Worm (Caenorhabditis elegans) whole organism, midembryonic: Measurements from ENCODE around the gene srx-116.

Experiments used
- cog-1 ChIP-seq: sonication (generic microtip); optimal IDR thresholded peaks from 2 replicates; lab custom pipeline; 2016; ENCODE audit warnings: missing genetic modification characterization, missing compliant biosample characterization
- flt-1 ChIP-seq: fragments of 200-800 bp; sonication (Bioruptor generic); IDR thresholded peaks from 2 replicates; pipeline ENCODE4 v1.3.6; 2022; ENCODE audit warnings: missing genetic modification characterization, missing compliant biosample characterization
- med-1 ChIP-seq: sonication (generic microtip); optimal IDR thresholded peaks from 2 replicates; lab custom pipeline; 2017; ENCODE audit warnings: missing genetic modification characterization, mild to moderate bottlenecking, missing compliant biosample characterization, antibody characterized with exemption, missing genetic modification reagents; ENCODE audit not compliant: insufficient read depth
- ref-1 ChIP-seq: fragments of 200-800 bp; sonication (Bioruptor generic); conservative IDR thresholded peaks from 2 replicates; pipeline ENCODE4 v1.3.6; 2022; ENCODE audit warnings: missing genetic modification reagents, missing genetic modification characterization, missing compliant biosample characterization
- tab-1 ChIP-seq: fragments of 200-800 bp; sonication (Bioruptor generic); IDR thresholded peaks from 2 replicates; pipeline ENCODE4 v1.3.6; 2022; ENCODE audit warnings: missing genetic modification characterization, missing compliant biosample characterization
- ztf-23 ChIP-seq: fragments of 200-800 bp; sonication (Bioruptor generic); IDR thresholded peaks from 2 replicates; pipeline ENCODE4 v1.3.6; 2022; ENCODE audit warnings: missing genetic modification reagents, missing genetic modification characterization, missing compliant biosample characterization

ce11 chrV:12695155-12695554 is 24.4 kb downstream of the srx-116 start, which contains the start of gene parn-1:
- TF ChIP-seq cog-1 (tag; lab: Kevin White, UChicago) (no peak), ref-1 (no peak), med-1 (no peak), tab-1 (no peak), flt-1 (GFP tag; lab: Robert Waterston, UW) (no peak), ztf-23 (GFP tag; lab: Robert Waterston, UW) (no peak)
